Fruit fly (Drosophila melanogaster) Kc167 (cell line): ENCODE measurements around the gene CG31174.

Experiments used
- insv ChIP-seq: fragments of >200 bp; optimal IDR thresholded peaks from 3 replicates; lab custom pipeline; 2018; ENCODE audit warnings: missing external identifiers
- psq ChIP-seq: fragments of >200 bp; optimal IDR thresholded peaks from 2 replicates; lab custom pipeline; 2017; ENCODE audit warnings: missing external identifiers

DNA sequence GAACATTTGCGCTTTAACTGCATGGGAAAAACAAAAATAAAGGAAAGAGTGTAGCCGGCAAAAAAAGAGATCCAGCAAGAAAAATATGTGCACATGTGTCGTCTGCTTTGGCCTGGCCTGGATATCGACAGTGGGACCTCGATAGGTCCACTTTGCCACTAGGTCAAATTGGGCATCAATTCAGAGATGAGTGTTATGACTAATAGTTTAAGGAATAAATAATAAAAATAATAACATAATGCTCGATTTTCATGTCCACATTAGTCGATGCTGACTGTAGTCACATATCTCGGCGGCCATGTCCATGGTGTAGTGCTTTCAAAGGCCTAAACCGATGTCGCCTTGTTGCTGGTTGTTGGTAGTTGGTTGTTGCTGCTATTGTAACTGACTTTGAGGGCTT, 28.3 kb upstream of the CG31174 start:
- TF ChIP-seq insv (lab: Kevin White, UChicago) (no peak), psq (lab: Kevin White, UChicago) (no peak)
